Worm (Caenorhabditis elegans): Measurements from ENCODE around the gene clec-153.
A peak's percentile ranks its signal among the peaks of the same experiment; 100 is the strongest.

The clec-153 gene

ce11 chrIII:4594762-4595523, 40.1 kb upstream of the clec-153 start:
- TF ChIP-seq ceh-34 (tag; optimal IDR thresholded peaks at IDR 0.05) = no peak
- TF ChIP-seq eyg-1 (tag; optimal IDR thresholded peaks at IDR 0.05) = no peak
- TF ChIP-seq ceh-22 (tag; optimal IDR thresholded peaks at IDR 0.05) = no peak
- no peak for TF ChIP-seq ceh-18 (tag; optimal IDR thresholded peaks at IDR 0.05)
- TF ChIP-seq C08G9.2 (tag; optimal IDR thresholded peaks at IDR 0.05) = no peak
- no peak for TF ChIP-seq tbx-2 (tag; optimal IDR thresholded peaks at IDR 0.05)
- TF ChIP-seq pha-2 (tag; optimal IDR thresholded peaks at IDR 0.05) = no peak
- no peak for TF ChIP-seq gmeb-2 (tag; optimal IDR thresholded peaks at IDR 0.05)
- TF ChIP-seq hlh-30 (tag; optimal IDR thresholded peaks at IDR 0.05; ENCODE audit: insufficient read depth) = no peak
- TF ChIP-seq mec-3 (tag; optimal IDR thresholded peaks at IDR 0.05; ENCODE audit: borderline replicate concordance) = no peak

ce11 chrIII:4595771-4596227, 39.2 kb upstream of the clec-153 start, which contains the start of gene asb-1:
Gene asb-1 (minus strand): TSS chrIII:4595821.
- no peak for TF ChIP-seq ceh-2 (tag; optimal IDR thresholded peaks at IDR 0.05)
- TF ChIP-seq ahr-1 (tag; optimal IDR thresholded peaks at IDR 0.05) = no peak
- TF ChIP-seq pros-1 (tag; optimal IDR thresholded peaks at IDR 0.05) = no peak
- no peak for TF ChIP-seq ceh-30 (tag; optimal IDR thresholded peaks at IDR 0.05)

ce11 chrIII:4600139-4600762, 34.8 kb upstream of the clec-153 start, which contains the start of gene mab-21:
Gene mab-21 (plus strand): TSS chrIII:4600753.
- TF ChIP-seq gmeb-2 (tag; optimal IDR thresholded peaks at IDR 0.05) = no peak
- no peak for TF ChIP-seq K02D7.2 (tag; optimal IDR thresholded peaks at IDR 0.05)
- TF ChIP-seq ref-2 (tag; optimal IDR thresholded peaks at IDR 0.05) = no peak
- peak; percentile 70 for TF ChIP-seq elt-2 (tag; optimal IDR thresholded peaks at IDR 0.05)
- TF ChIP-seq fax-1 (tag; optimal IDR thresholded peaks at IDR 0.05) = no peak
- no peak for TF ChIP-seq tbx-2 (tag; optimal IDR thresholded peaks at IDR 0.05)
- no peak for TF ChIP-seq C08G9.2 (tag; optimal IDR thresholded peaks at IDR 0.05)
- no peak for TF ChIP-seq nfya-1 (tag; optimal IDR thresholded peaks at IDR 0.05)
- TF ChIP-seq madf-2 (tag; optimal IDR thresholded peaks at IDR 0.05) = no peak
- no peak for TF ChIP-seq ceh-31 (tag; optimal IDR thresholded peaks at IDR 0.05)
- TF ChIP-seq unc-55 (GFP tag; optimal IDR thresholded peaks at IDR 0.05) = peak; percentile 25
- no peak for TF ChIP-seq fkh-10 (GFP tag; optimal IDR thresholded peaks at IDR 0.05)

ce11 chrIII:4601286-4601685, 33.8 kb upstream of the clec-153 start:
- TF ChIP-seq odd-2 (tag; optimal IDR thresholded peaks at IDR 0.05) = no peak
- no peak for TF ChIP-seq K02D7.2 (tag; optimal IDR thresholded peaks at IDR 0.05)
- TF ChIP-seq pag-3 (tag; optimal IDR thresholded peaks at IDR 0.05; ENCODE audit: borderline replicate concordance) = no peak
- TF ChIP-seq fax-1 (tag; optimal IDR thresholded peaks at IDR 0.05) = no peak
- no peak for TF ChIP-seq T23F11.4 (GFP tag; optimal IDR thresholded peaks at IDR 0.05)

DNA sequence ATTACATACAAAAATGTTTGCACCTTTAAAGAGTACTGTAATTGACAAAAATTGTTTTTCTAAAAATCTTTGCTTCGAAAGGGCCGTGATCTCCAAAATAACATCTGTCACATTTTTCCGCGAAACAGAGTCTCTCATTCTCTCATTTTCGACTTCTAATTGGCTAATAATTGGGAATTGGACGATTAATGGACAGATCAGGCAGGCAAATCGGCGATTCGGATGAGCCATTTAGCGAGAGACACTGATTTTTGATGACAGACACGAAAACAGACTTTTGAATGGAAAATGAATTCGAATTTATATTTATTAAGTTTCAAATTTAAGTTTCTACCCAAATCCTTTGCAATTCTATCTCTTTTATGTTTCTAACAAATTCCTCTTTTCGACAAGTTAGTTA, 31.2 kb upstream of the clec-153 start:
- TF ChIP-seq pros-1 (tag; optimal IDR thresholded peaks at IDR 0.05) (no peak), npax-4 (tag; optimal IDR thresholded peaks at IDR 0.05) (no peak), unc-86 (tag; optimal IDR thresholded peaks at IDR 0.05) (no peak), unc-55 (GFP tag; optimal IDR thresholded peaks at IDR 0.05) (no peak), lin-11 (tag; optimal IDR thresholded peaks at IDR 0.05) (no peak), ceh-2 (tag; optimal IDR thresholded peaks at IDR 0.05) (no peak), ceh-14 (tag; optimal IDR thresholded peaks at IDR 0.05) (no peak), elt-2 (tag; optimal IDR thresholded peaks at IDR 0.05) (no peak), hlh-15 (tag; optimal IDR thresholded peaks at IDR 0.05) (no peak), ref-2 (tag; optimal IDR thresholded peaks at IDR 0.05) (no peak), pax-1 (tag; optimal IDR thresholded peaks at IDR 0.05) (no peak)

Measured in whole organism, late embryonic.